Fruit fly (Drosophila melanogaster): ENCODE results near the gene CG13723.

- no peak for TF ChIP-seq kay (GFP tag; ENCODE audit: borderline replicate concordance)
- no peak for TF ChIP-seq Crg-1 (GFP tag; optimal IDR thresholded peaks at IDR 0.05)
- TF ChIP-seq CG7045 (GFP tag; optimal IDR thresholded peaks at IDR 0.05), result peak; percentile 11
- no peak for TF ChIP-seq CG33017 (tag; optimal IDR thresholded peaks at IDR 0.05)
- no peak for TF ChIP-seq Clk (GFP tag; optimal IDR thresholded peaks at IDR 0.05)
- TF ChIP-seq ovo (GFP tag; optimal IDR thresholded peaks at IDR 0.05), result no peak
- peak; percentile 23 for TF ChIP-seq CG5204 (GFP tag; optimal IDR thresholded peaks at IDR 0.05)
- TF ChIP-seq Mnt (GFP tag; optimal IDR thresholded peaks at IDR 0.05), result peak; percentile 7
- TF ChIP-seq bab1 (GFP tag; optimal IDR thresholded peaks at IDR 0.05), result peak; percentile 44
- TF ChIP-seq CG11617 (GFP tag; optimal IDR thresholded peaks at IDR 0.05), result no peak
- TF ChIP-seq pad (GFP tag; optimal IDR thresholded peaks at IDR 0.05), result no peak
- peak; percentile 56 for TF ChIP-seq CG14711 (tag; optimal IDR thresholded peaks at IDR 0.05)
- peak; percentile 6 for TF ChIP-seq CG12768 (GFP tag; optimal IDR thresholded peaks at IDR 0.05)
Observed at dm6 chr3L:17242078-17242613, 22.1 kb upstream of the CG13723 start, which contains the start of gene Afg3l2.

Measured in whole organism, adult.